Worm (Caenorhabditis elegans): ENCODE measurements around the gene M01H9.10.

The M01H9.10 gene

DNA sequence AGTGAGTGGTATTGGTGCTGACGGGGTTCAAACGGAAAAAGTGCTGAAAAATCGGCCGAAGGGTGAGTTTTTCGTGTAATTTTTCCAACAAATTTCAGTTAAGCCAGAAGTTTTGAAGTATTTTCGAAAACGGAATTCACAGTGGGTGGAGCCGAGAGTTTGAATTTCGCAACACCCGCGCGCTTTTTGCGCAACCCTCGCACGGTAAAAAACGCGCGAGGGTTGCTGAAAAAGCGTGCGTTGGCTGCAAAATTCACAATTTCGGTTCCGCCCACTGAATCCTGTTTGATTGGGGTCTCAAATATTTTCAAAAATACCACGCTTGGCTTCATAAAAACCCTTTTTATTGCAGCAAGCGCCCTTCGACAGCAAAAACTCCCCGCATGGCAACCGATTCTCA is 32.6 kb downstream of the M01H9.10 start:
- TF ChIP-seq ahr-1 (tag; optimal IDR thresholded peaks at IDR 0.05) (no peak), hlh-15 (tag; optimal IDR thresholded peaks at IDR 0.05) (no peak), mec-3 (tag; optimal IDR thresholded peaks at IDR 0.05; ENCODE audit: borderline replicate concordance) (no peak), ceh-48 (tag; optimal IDR thresholded peaks at IDR 0.05) (no peak), ama-1 (optimal IDR thresholded peaks at IDR 0.05) (no peak), F13H6.1 (tag; optimal IDR thresholded peaks at IDR 0.05) (no peak), ceh-18 (tag; optimal IDR thresholded peaks at IDR 0.05) (no peak)

DNA sequence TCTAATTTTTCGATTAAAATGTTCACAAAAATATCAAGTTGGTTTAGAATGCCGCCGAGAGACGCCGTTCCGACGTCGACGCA is 32.8 kb downstream of the M01H9.10 start, which contains the start of gene chat-1:
Gene chat-1, plus strand, starts transcription at position 48 of the 83 bp plus-strand sequence.
- TF ChIP-seq pat-9 (tag; optimal IDR thresholded peaks at IDR 0.05) (no peak), ceh-9 (tag; optimal IDR thresholded peaks at IDR 0.05) (no peak), elt-2 (tag; optimal IDR thresholded peaks at IDR 0.05) (no peak), pha-2 (tag; optimal IDR thresholded peaks at IDR 0.05) (no peak), lin-11 (tag; optimal IDR thresholded peaks at IDR 0.05) (no peak), odd-2 (tag; optimal IDR thresholded peaks at IDR 0.05) (no peak), sox-4 (tag; optimal IDR thresholded peaks at IDR 0.05) (no peak), ceh-18 (tag; optimal IDR thresholded peaks at IDR 0.05) (no peak), K09A11.1 (tag; optimal IDR thresholded peaks at IDR 0.05; ENCODE audit: insufficient read depth) (no peak), tbx-7 (tag; optimal IDR thresholded peaks at IDR 0.05) (no peak), unc-86 (tag; optimal IDR thresholded peaks at IDR 0.05) (no peak), ceh-6 (GFP tag; optimal IDR thresholded peaks at IDR 0.05) (no peak), syd-9 (tag; optimal IDR thresholded peaks at IDR 0.05) (no peak), ceh-14 (tag; optimal IDR thresholded peaks at IDR 0.05) (no peak), hlh-15 (tag; optimal IDR thresholded peaks at IDR 0.05) (no peak), nfya-1 (tag; optimal IDR thresholded peaks at IDR 0.05) (no peak)

DNA sequence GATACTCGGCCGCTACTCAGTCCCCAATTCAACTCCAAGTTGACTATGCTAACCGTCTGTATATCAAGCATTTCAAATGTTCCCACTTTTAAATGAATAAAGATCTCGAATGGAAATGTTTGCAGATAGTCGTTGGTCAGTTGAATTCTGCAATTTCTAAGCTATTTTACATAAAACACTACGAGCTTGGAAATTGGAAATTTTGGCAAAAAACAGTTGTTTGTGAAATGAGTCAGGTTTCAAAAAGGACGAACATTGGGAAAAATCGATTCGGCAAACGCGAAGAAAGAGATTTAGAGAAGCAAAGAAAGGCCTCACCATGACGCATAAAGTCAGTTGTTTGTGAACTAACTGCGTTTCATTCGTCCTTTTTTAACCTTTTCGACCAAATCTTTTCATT is 33.0 kb downstream of the M01H9.10 start:
- TF ChIP-seq tbx-7 (tag; optimal IDR thresholded peaks at IDR 0.05) (no peak), unc-86 (tag; optimal IDR thresholded peaks at IDR 0.05) (no peak), gmeb-2 (tag; optimal IDR thresholded peaks at IDR 0.05) (no peak), pros-1 (tag; optimal IDR thresholded peaks at IDR 0.05) (no peak), madf-2 (tag; optimal IDR thresholded peaks at IDR 0.05) (no peak), ceh-48 (tag; optimal IDR thresholded peaks at IDR 0.05) (peak; percentile 69), dve-1 (tag; optimal IDR thresholded peaks at IDR 0.05) (no peak), ama-1 (optimal IDR thresholded peaks at IDR 0.05) (peak; percentile 76), sdc-2 (tag; optimal IDR thresholded peaks at IDR 0.05) (no peak), fkh-6 (tag; optimal IDR thresholded peaks at IDR 0.05) (no peak), ceh-34 (tag; optimal IDR thresholded peaks at IDR 0.05) (no peak), K02D7.2 (tag; optimal IDR thresholded peaks at IDR 0.05) (no peak), K09A11.1 (tag; optimal IDR thresholded peaks at IDR 0.05; ENCODE audit: insufficient read depth) (no peak), hlh-8 (tag; optimal IDR thresholded peaks at IDR 0.05) (no peak), unc-3 (GFP tag; conservative IDR thresholded peaks at IDR 0.05) (no peak), unc-3 (tag; optimal IDR thresholded peaks at IDR 0.05) (no peak)

DNA sequence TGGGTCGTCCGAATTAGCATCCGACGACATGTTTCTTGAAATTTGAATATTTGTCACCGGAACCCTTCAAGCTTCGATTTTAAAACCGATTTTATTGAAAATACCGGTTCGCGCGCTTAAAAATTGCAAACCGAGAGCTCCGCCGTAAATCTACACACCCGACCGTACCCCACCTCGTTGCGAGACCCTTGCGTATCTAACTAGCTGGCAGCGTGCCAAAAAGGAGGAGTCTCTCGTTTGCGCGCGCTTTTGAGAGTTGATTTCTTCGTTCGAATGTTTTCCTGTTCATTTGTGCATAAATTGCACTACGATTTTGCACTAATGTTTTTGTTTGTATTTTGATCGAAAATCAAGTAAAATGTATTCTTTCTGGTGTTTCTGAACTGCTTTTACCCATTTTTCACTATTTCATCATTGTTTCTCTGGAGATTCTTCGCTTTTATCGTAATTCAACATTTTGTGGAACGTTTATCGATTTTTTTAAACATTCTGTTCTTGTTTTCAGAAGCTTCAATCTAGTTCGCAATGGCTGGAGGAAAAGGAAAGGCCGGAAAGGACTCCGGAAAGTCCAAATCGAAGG is 34.1 kb downstream of the M01H9.10 start, which contains the start of the genes wapl-1 and htz-1:
Gene wapl-1, minus strand, starts transcription at position 30 of the 580 bp plus-strand sequence.
Gene htz-1, plus strand, starts transcription at position 506 of the 580 bp plus-strand sequence.
- TF ChIP-seq C38D4.7 (GFP tag; optimal IDR thresholded peaks at IDR 0.05), result no peak
- TF ChIP-seq fkh-10 (GFP tag; optimal IDR thresholded peaks at IDR 0.05), result no peak
- no peak for TF ChIP-seq ama-1 (optimal IDR thresholded peaks at IDR 0.05)
- TF ChIP-seq hlh-15 (tag; optimal IDR thresholded peaks at IDR 0.05), result no peak
- peak; percentile 48 for TF ChIP-seq madf-2 (tag; optimal IDR thresholded peaks at IDR 0.05)
- TF ChIP-seq sox-4 (tag; optimal IDR thresholded peaks at IDR 0.05), result no peak
- TF ChIP-seq nhr-11 (tag; optimal IDR thresholded peaks at IDR 0.05), result no peak
- TF ChIP-seq ttx-3 (tag; optimal IDR thresholded peaks at IDR 0.05), result no peak
- TF ChIP-seq ceh-18 (tag; optimal IDR thresholded peaks at IDR 0.05), result peak; percentile 74
- TF ChIP-seq dve-1 (tag; optimal IDR thresholded peaks at IDR 0.05), result peak; percentile 73
- TF ChIP-seq ahr-1 (tag; optimal IDR thresholded peaks at IDR 0.05), result no peak
- no peak for TF ChIP-seq Y22D7AL.16 (tag; optimal IDR thresholded peaks at IDR 0.05)
- TF ChIP-seq hlh-6 (tag; optimal IDR thresholded peaks at IDR 0.05), result no peak
- no peak for TF ChIP-seq nhr-232 (tag; optimal IDR thresholded peaks at IDR 0.05)
- no peak for TF ChIP-seq ceh-45 (GFP tag; IDR thresholded peaks at IDR 0.05)
- no peak for TF ChIP-seq npax-4 (tag; optimal IDR thresholded peaks at IDR 0.05)
- TF ChIP-seq ceh-6 (GFP tag; optimal IDR thresholded peaks at IDR 0.05), result no peak
- peak; percentile 19 for TF ChIP-seq ztf-16 (tag; optimal IDR thresholded peaks at IDR 0.05)
- no peak for TF ChIP-seq pat-9 (tag; optimal IDR thresholded peaks at IDR 0.05)
- TF ChIP-seq elt-2 (tag; optimal IDR thresholded peaks at IDR 0.05), result peak; percentile 51
- TF ChIP-seq eyg-1 (tag; optimal IDR thresholded peaks at IDR 0.05), result peak; percentile 24
- peak; percentile 69 for TF ChIP-seq unc-55 (GFP tag; optimal IDR thresholded peaks at IDR 0.05)
- no peak for TF ChIP-seq tbx-7 (tag; optimal IDR thresholded peaks at IDR 0.05)
- no peak for TF ChIP-seq ceh-2 (tag; optimal IDR thresholded peaks at IDR 0.05)
- TF ChIP-seq sdc-2 (tag; optimal IDR thresholded peaks at IDR 0.05), result no peak
- TF ChIP-seq gmeb-2 (tag; optimal IDR thresholded peaks at IDR 0.05), result no peak
- TF ChIP-seq tbx-2 (tag; optimal IDR thresholded peaks at IDR 0.05), result peak; percentile 71
- peak; percentile 11 for TF ChIP-seq K09A11.1 (tag; optimal IDR thresholded peaks at IDR 0.05; ENCODE audit: insufficient read depth)
- peak; percentile 58 for TF ChIP-seq ceh-14 (tag; optimal IDR thresholded peaks at IDR 0.05)

Measured in whole organism, late embryonic.